Fruit fly (Drosophila melanogaster) whole organism, embryonic: ENCODE data around the gene CG12016.

ENCODE experiments used
- Bdp1 ChIP-seq: fragments of 200-800 bp; sonication (Bioruptor generic); optimal IDR thresholded peaks from 3 replicates; lab custom pipeline; 2016; ENCODE audit warnings: missing biosample characterization, missing genetic modification characterization
- CG10147 ChIP-seq: fragments of 200-800 bp; sonication (Bioruptor generic); optimal IDR thresholded peaks from 2 replicates; lab custom pipeline; 2019; ENCODE audit warnings: missing biosample characterization, mild to moderate bottlenecking, missing genetic modification characterization, moderate library complexity
- CG10654 ChIP-seq: fragments of 200-800 bp; sonication (Bioruptor generic); optimal IDR thresholded peaks from 2 replicates; lab custom pipeline; 2016; ENCODE audit warnings: missing biosample characterization, missing genetic modification characterization
- CG10959 ChIP-seq: fragments of 200-800 bp; sonication (Bioruptor generic); IDR thresholded peaks from 2 replicates; pipeline ENCODE4 v1.3.6; 2022; ENCODE audit warnings: missing biosample characterization, missing genetic modification characterization
- CG13123 ChIP-seq: fragments of 200-800 bp; sonication (Bioruptor generic); optimal IDR thresholded peaks from 2 replicates; lab custom pipeline; 2016; ENCODE audit warnings: missing biosample characterization, missing genetic modification characterization
- CG14710 ChIP-seq: fragments of 200-800 bp; sonication (Bioruptor generic); optimal IDR thresholded peaks from 3 replicates; lab custom pipeline; 2019; ENCODE audit warnings: missing biosample characterization, mild to moderate bottlenecking, missing genetic modification characterization, moderate library complexity
- CG14860 ChIP-seq: fragments of 200-800 bp; sonication (Bioruptor generic); IDR thresholded peaks from 3 replicates; pipeline ENCODE4 v1.3.6; 2022; ENCODE audit warnings: missing biosample characterization, missing genetic modification characterization; ENCODE audit not compliant: partially characterized antibody
- CG15514 ChIP-seq: fragments of 200-800 bp; sonication (Bioruptor generic); optimal IDR thresholded peaks from 3 replicates; lab custom pipeline; 2017; ENCODE audit warnings: missing biosample characterization, missing genetic modification characterization, mild to moderate bottlenecking, moderate library complexity, missing genetic modification reagents
- CG17385 ChIP-seq: fragments of 200-800 bp; sonication (Bioruptor generic); optimal IDR thresholded peaks from 3 replicates; lab custom pipeline; 2018; ENCODE audit warnings: missing biosample characterization, mild to moderate bottlenecking, missing genetic modification characterization
- CG17568 ChIP-seq: fragments of 200-800 bp; sonication (Bioruptor generic); optimal IDR thresholded peaks from 2 replicates; lab custom pipeline; 2018; ENCODE audit warnings: missing biosample characterization, mild to moderate bottlenecking, missing genetic modification characterization, moderate library complexity
- CG18619 ChIP-seq: fragments of 200-800 bp; sonication (Bioruptor generic); optimal IDR thresholded peaks from 3 replicates; lab custom pipeline; 2017; ENCODE audit warnings: missing biosample characterization, mild to moderate bottlenecking, missing genetic modification characterization
- CG4617 ChIP-seq: fragments of 200-800 bp; sonication (Bioruptor generic); optimal IDR thresholded peaks from 3 replicates; lab custom pipeline; 2016; ENCODE audit warnings: missing biosample characterization, missing genetic modification characterization, borderline replicate concordance
- CG4730 ChIP-seq: fragments of 200-800 bp; sonication (Bioruptor generic); IDR thresholded peaks from 2 replicates; pipeline ENCODE4 v1.3.6; 2022; ENCODE audit warnings: missing biosample characterization, missing genetic modification characterization
- CG6654 ChIP-seq: fragments of 200-800 bp; sonication (Bioruptor generic); optimal IDR thresholded peaks from 2 replicates; lab custom pipeline; 2017; ENCODE audit warnings: missing biosample characterization, mild to moderate bottlenecking, missing genetic modification characterization
- CG6813 ChIP-seq: fragments of 200-800 bp; sonication (Bioruptor generic); optimal IDR thresholded peaks from 2 replicates; lab custom pipeline; 2017; ENCODE audit warnings: missing biosample characterization, missing genetic modification characterization, mild to moderate bottlenecking, moderate library complexity, missing genetic modification reagents
- CG6854 ChIP-seq: fragments of 200-800 bp; sonication (Bioruptor generic); optimal IDR thresholded peaks from 3 replicates; lab custom pipeline; 2017; ENCODE audit warnings: missing biosample characterization, mild to moderate bottlenecking, missing genetic modification characterization
- CG7786 ChIP-seq: fragments of 200-800 bp; sonication (Bioruptor generic); optimal IDR thresholded peaks from 2 replicates; lab custom pipeline; 2016; ENCODE audit warnings: missing biosample characterization, missing genetic modification characterization
- CG8281 ChIP-seq: fragments of 200-800 bp; sonication (Bioruptor generic); optimal IDR thresholded peaks from 2 replicates; lab custom pipeline; 2018; ENCODE audit warnings: missing biosample characterization, mild to moderate bottlenecking, missing genetic modification characterization, moderate library complexity
- Dek ChIP-seq: fragments of 200-800 bp; sonication (Bioruptor generic); optimal IDR thresholded peaks from 3 replicates; lab custom pipeline; 2019; ENCODE audit warnings: missing biosample characterization, mild to moderate bottlenecking, missing genetic modification characterization, moderate library complexity
- E2f2 ChIP-seq: fragments of 200-800 bp; sonication (Bioruptor generic); IDR thresholded peaks from 2 replicates; pipeline ENCODE4 v1.3.6; 2022; ENCODE audit warnings: missing biosample characterization, missing genetic modification characterization
- Mes4 ChIP-seq: fragments of 200-800 bp; sonication (Bioruptor generic); optimal IDR thresholded peaks from 2 replicates; lab custom pipeline; 2016; ENCODE audit warnings: missing biosample characterization, missing genetic modification characterization
- Myb ChIP-seq: fragments of 200-800 bp; sonication (Bioruptor generic); optimal IDR thresholded peaks from 2 replicates; lab custom pipeline; 2016; ENCODE audit warnings: missing biosample characterization, missing genetic modification characterization
- Neu2 ChIP-seq: fragments of 200-800 bp; sonication (Bioruptor generic); optimal IDR thresholded peaks from 3 replicates; lab custom pipeline; 2016; ENCODE audit warnings: missing biosample characterization, missing genetic modification characterization, borderline replicate concordance
- Scr ChIP-seq: fragments of 200-800 bp; sonication (Bioruptor generic); IDR thresholded peaks from 2 replicates; pipeline ENCODE4 v1.3.6; 2022; ENCODE audit warnings: missing biosample characterization, missing genetic modification characterization; ENCODE audit not compliant: partially characterized antibody
- Side ChIP-seq: fragments of 200-800 bp; sonication (Bioruptor generic); optimal IDR thresholded peaks from 2 replicates; lab custom pipeline; 2016; ENCODE audit warnings: missing biosample characterization, missing genetic modification characterization
- Sox100B ChIP-seq: fragments of 200-800 bp; sonication (Bioruptor generic); optimal IDR thresholded peaks from 3 replicates; lab custom pipeline; 2018; ENCODE audit warnings: missing biosample characterization, mild to moderate bottlenecking, missing genetic modification characterization
- Trl ChIP-seq, 3 experiments: fragments of >200 bp in 2 of 3; fragments of 200-800 bp in 1 of 3; sonication (Bioruptor generic) in 1 of 3; optimal IDR thresholded peaks; 2 replicates in 1 of 3; 3 replicates in 2 of 3; lab custom pipeline; 2016 to 2017; ENCODE audit warnings: missing biosample characterization in 1 of 3, missing genetic modification characterization in 1 of 3
- ap ChIP-seq: fragments of 200-800 bp; sonication (Bioruptor generic); IDR thresholded peaks from 2 replicates; pipeline ENCODE4 v1.3.6; 2022; ENCODE audit warnings: missing biosample characterization, missing genetic modification characterization
- corto ChIP-seq: fragments of 200-800 bp; sonication (Bioruptor generic); optimal IDR thresholded peaks from 2 replicates; lab custom pipeline; 2016; ENCODE audit warnings: missing biosample characterization, mild to moderate bottlenecking, missing genetic modification characterization, moderate library complexity
- cwo ChIP-seq: fragments of 200-800 bp; sonication (Bioruptor generic); optimal IDR thresholded peaks from 3 replicates; lab custom pipeline; 2017; ENCODE audit warnings: missing biosample characterization, missing genetic modification characterization, mild to moderate bottlenecking, moderate library complexity, missing genetic modification reagents
- dpn ChIP-seq, 2 experiments: fragments of 200-800 bp; sonication (Bioruptor generic); optimal IDR thresholded peaks; 3 replicates each; lab custom pipeline; 2016; ENCODE audit warnings: missing biosample characterization in 2 of 2, missing genetic modification characterization in 2 of 2
- fru ChIP-seq: fragments of >200 bp; optimal IDR thresholded peaks from 2 replicates; lab custom pipeline; 2017
- gcm2 ChIP-seq: fragments of 200-800 bp; sonication (Bioruptor generic); optimal IDR thresholded peaks from 2 replicates; lab custom pipeline; 2016; ENCODE audit warnings: missing biosample characterization, missing genetic modification characterization
- gsb ChIP-seq: fragments of 200-800 bp; sonication (Bioruptor generic); IDR thresholded peaks from 2 replicates; pipeline ENCODE4 v1.3.6; 2022; ENCODE audit warnings: missing biosample characterization, missing genetic modification characterization
- ind ChIP-seq: fragments of 200-800 bp; sonication (Bioruptor generic); optimal IDR thresholded peaks from 3 replicates; lab custom pipeline; 2016; ENCODE audit warnings: missing biosample characterization, missing genetic modification characterization
- jumu ChIP-seq: fragments of 200-800 bp; sonication (Bioruptor generic); optimal IDR thresholded peaks from 3 replicates; lab custom pipeline; 2016; ENCODE audit warnings: missing biosample characterization, missing genetic modification characterization
- knrl ChIP-seq: fragments of 200-800 bp; sonication (Bioruptor generic); IDR thresholded peaks from 3 replicates; pipeline ENCODE4 v1.3.6; 2022; ENCODE audit warnings: missing biosample characterization, missing genetic modification characterization; ENCODE audit not compliant: partially characterized antibody
- mirr ChIP-seq: fragments of 200-800 bp; sonication (Bioruptor generic); optimal IDR thresholded peaks from 3 replicates; lab custom pipeline; 2018; ENCODE audit warnings: missing biosample characterization, mild to moderate bottlenecking, missing genetic modification characterization
- nerfin-1 ChIP-seq: fragments of 200-800 bp; sonication (Bioruptor generic); optimal IDR thresholded peaks from 3 replicates; lab custom pipeline; 2019; ENCODE audit warnings: missing biosample characterization, mild to moderate bottlenecking, missing genetic modification characterization, moderate library complexity
- onecut ChIP-seq: fragments of 200-800 bp; sonication (Bioruptor generic); IDR thresholded peaks from 2 replicates; pipeline ENCODE4 v1.3.6; 2022; ENCODE audit warnings: missing biosample characterization, missing genetic modification characterization
- org-1 ChIP-seq: fragments of 200-800 bp; sonication (Bioruptor generic); optimal IDR thresholded peaks from 2 replicates; lab custom pipeline; 2017; ENCODE audit warnings: missing biosample characterization, missing genetic modification characterization
- repo ChIP-seq: fragments of 200-800 bp; sonication (Bioruptor generic); optimal IDR thresholded peaks from 2 replicates; lab custom pipeline; 2016; ENCODE audit warnings: missing biosample characterization, missing genetic modification characterization
- ro ChIP-seq: fragments of 200-800 bp; sonication (Bioruptor generic); IDR thresholded peaks from 2 replicates; pipeline ENCODE4 v1.3.6; 2022; ENCODE audit warnings: missing biosample characterization, missing genetic modification characterization
- sima ChIP-seq: fragments of 200-800 bp; sonication (Bioruptor generic); optimal IDR thresholded peaks from 2 replicates; lab custom pipeline; 2016; ENCODE audit warnings: missing biosample characterization, missing genetic modification characterization
- tio ChIP-seq: fragments of 200-800 bp; sonication (Bioruptor generic); optimal IDR thresholded peaks from 2 replicates; lab custom pipeline; 2017; ENCODE audit warnings: missing biosample characterization, missing genetic modification characterization, inconsistent platforms
- tup ChIP-seq: fragments of 200-800 bp; sonication (Bioruptor generic); optimal IDR thresholded peaks from 2 replicates; lab custom pipeline; 2016; ENCODE audit warnings: missing biosample characterization, mild to moderate bottlenecking, missing genetic modification characterization, moderate library complexity
- z ChIP-seq: fragments of 200-800 bp; sonication (Bioruptor generic); IDR thresholded peaks from 3 replicates; pipeline ENCODE4 v1.3.6; 2022; ENCODE audit warnings: missing biosample characterization, missing genetic modification characterization
- zen ChIP-seq: fragments of 200-800 bp; sonication (Bioruptor generic); optimal IDR thresholded peaks from 3 replicates; lab custom pipeline; 2018; ENCODE audit warnings: missing biosample characterization, mild to moderate bottlenecking, missing genetic modification characterization, moderate library complexity
- zfh1 ChIP-seq: fragments of 200-800 bp; sonication (Bioruptor generic); IDR thresholded peaks from 3 replicates; pipeline ENCODE4 v1.3.6; 2022; ENCODE audit warnings: missing biosample characterization, missing genetic modification characterization

CG12016 gene

dm6 chr3L:3301171-3301738 is 18.1 kb upstream of the CG12016 start (continued):
- TF ChIP-seq tup (GFP tag; lab: Kevin White, UChicago) (peak; percentile 77), CG17385 (GFP tag; lab: Kevin White, UChicago) (peak; percentile 91), CG15514 (peak; percentile 86), CG13123 (peak; percentile 72), tio (GFP tag; lab: Kevin White, UChicago) (peak; percentile 88), jumu (GFP tag; lab: Kevin White, UChicago) (peak; percentile 81), Myb (GFP tag; lab: Kevin White, UChicago) (peak; percentile 68), sima (GFP tag; lab: Kevin White, UChicago) (peak; percentile 80), Side (GFP tag; lab: Kevin White, UChicago) (peak; percentile 84), CG4617 (GFP tag; lab: Kevin White, UChicago) (peak; percentile 69), ro (GFP tag; lab: Robert Waterston, UW) (peak; percentile 82), corto (GFP tag; lab: Kevin White, UChicago) (peak; percentile 7), E2f2 (GFP tag; lab: Robert Waterston, UW) (peak; percentile 74), onecut (GFP tag; lab: Robert Waterston, UW) (peak; percentile 89), CG6813 (GFP tag; lab: Kevin White, UChicago) (peak; percentile 89), fru (lab: Kevin White, UChicago) (no peak), zen (peak; percentile 84), z (GFP tag; lab: Robert Waterston, UW) (peak; percentile 62; the same call in 2 of the 3 replicates), CG8281 (tag; lab: Kevin White, UChicago) (peak; percentile 78), gsb (GFP tag; lab: Robert Waterston, UW) (peak; percentile 82), knrl (GFP tag; lab: Robert Waterston, UW) (no peak), CG6654 (GFP tag; lab: Kevin White, UChicago) (peak; percentile 67), mirr (GFP tag; lab: Kevin White, UChicago) (peak; percentile 81), CG10147 (GFP tag; lab: Kevin White, UChicago) (peak; percentile 86), ap (GFP tag; lab: Robert Waterston, UW) (peak; percentile 90), CG14860 (GFP tag; lab: Robert Waterston, UW) (no peak), gcm2 (peak; percentile 72), CG10959 (GFP tag; lab: Robert Waterston, UW) (peak; percentile 73), nerfin-1 (tag; lab: Kevin White, UChicago) (peak; percentile 87), dpn (GFP tag; optimal IDR thresholded peaks at IDR 0.05; lab: Kevin White, UChicago) (peak; percentile 90 to 91), ind (GFP tag; lab: Kevin White, UChicago) (peak; percentile 91), org-1 (GFP tag; lab: Kevin White, UChicago) (peak; percentile 89), CG18619 (GFP tag; lab: Kevin White, UChicago) (peak; percentile 83), Scr (GFP tag; lab: Robert Waterston, UW) (no peak), CG17568 (GFP tag; lab: Kevin White, UChicago) (peak; percentile 91), Trl (optimal IDR thresholded peaks at IDR 0.05; lab: Kevin White, UChicago) (peak; percentile 10 to 46), Trl (GFP tag; optimal IDR thresholded peaks at IDR 0.05; lab: Kevin White, UChicago) (peak; percentile 83), Sox100B (GFP tag; lab: Kevin White, UChicago) (peak; percentile 92), CG14710 (tag; lab: Kevin White, UChicago) (peak; percentile 88), zfh1 (GFP tag; lab: Robert Waterston, UW) (peak; percentile 89), Neu2 (GFP tag; lab: Kevin White, UChicago) (no peak), CG10654 (GFP tag; lab: Kevin White, UChicago) (peak; percentile 81), Mes4 (GFP tag; lab: Kevin White, UChicago) (peak; percentile 85), Dek (tag; lab: Kevin White, UChicago) (peak; percentile 91), CG4730 (GFP tag; lab: Robert Waterston, UW) (peak; percentile 88), repo (GFP tag; lab: Kevin White, UChicago) (peak; percentile 73), CG7786 (GFP tag; lab: Kevin White, UChicago) (peak; percentile 86), cwo (GFP tag; lab: Kevin White, UChicago) (peak; percentile 92), Bdp1 (GFP tag; lab: Kevin White, UChicago) (peak; percentile 77), CG6854 (GFP tag; lab: Kevin White, UChicago) (peak; percentile 90)
